Fruit fly (Drosophila melanogaster) whole organism, pupa: Measurements from ENCODE around the gene Gr61a.

Experiments
- CG10348 ChIP-seq: fragments of 200-800 bp; sonication (Bioruptor generic); IDR thresholded peaks from 2 replicates; pipeline ENCODE4 v1.3.6; 2022; ENCODE audit warnings: missing biosample characterization, missing genetic modification characterization
- CG12605 ChIP-seq: fragments of 200-800 bp; sonication (Bioruptor generic); IDR thresholded peaks from 2 replicates; pipeline ENCODE4 v1.3.6; 2022; ENCODE audit warnings: missing biosample characterization, missing genetic modification characterization
- CG13204 ChIP-seq: fragments of 200-800 bp; sonication (Bioruptor generic); optimal IDR thresholded peaks from 2 replicates; lab custom pipeline; 2018; ENCODE audit warnings: missing biosample characterization, mild to moderate bottlenecking, missing genetic modification characterization, moderate library complexity
- CG14655 ChIP-seq: fragments of 200-800 bp; sonication (Bioruptor generic); optimal IDR thresholded peaks from 3 replicates; lab custom pipeline; 2017; ENCODE audit warnings: mild to moderate bottlenecking, missing biosample characterization, missing genetic modification reagents, missing genetic modification characterization
- CG15710 ChIP-seq: fragments of 200-800 bp; sonication (Bioruptor generic); optimal IDR thresholded peaks from 2 replicates; lab custom pipeline; 2018; ENCODE audit warnings: missing biosample characterization, mild to moderate bottlenecking, missing genetic modification characterization, moderate library complexity
- CG17806 ChIP-seq: fragments of 200-800 bp; sonication (Bioruptor generic); optimal IDR thresholded peaks from 2 replicates; lab custom pipeline; 2018; ENCODE audit warnings: missing biosample characterization, mild to moderate bottlenecking, missing genetic modification characterization, moderate library complexity
- CG32121 ChIP-seq: fragments of 200-800 bp; sonication (Bioruptor generic); IDR thresholded peaks from 2 replicates; pipeline ENCODE4 v1.3.6; 2022; ENCODE audit warnings: missing biosample characterization, missing genetic modification characterization
- CG34367 ChIP-seq: fragments of 200-800 bp; sonication (Bioruptor generic); optimal IDR thresholded peaks from 2 replicates; lab custom pipeline; 2018; ENCODE audit warnings: missing biosample characterization, mild to moderate bottlenecking, missing genetic modification characterization
- CG4496 ChIP-seq: fragments of 200-800 bp; sonication (Bioruptor generic); IDR thresholded peaks from 3 replicates; pipeline ENCODE4 v1.3.6; 2022; ENCODE audit warnings: missing biosample characterization, missing genetic modification characterization
- CG8159 ChIP-seq: fragments of 200-800 bp; sonication (Bioruptor generic); optimal IDR thresholded peaks from 3 replicates; lab custom pipeline; 2018; ENCODE audit warnings: missing biosample characterization, mild to moderate bottlenecking, missing genetic modification characterization, moderate library complexity
- CG8301 ChIP-seq: fragments of 200-800 bp; sonication (Bioruptor generic); optimal IDR thresholded peaks from 2 replicates; lab custom pipeline; 2018; ENCODE audit warnings: missing biosample characterization, mild to moderate bottlenecking, missing genetic modification characterization
- CG9948 ChIP-seq: fragments of 200-800 bp; sonication (Bioruptor generic); optimal IDR thresholded peaks from 2 replicates; lab custom pipeline; 2018; ENCODE audit warnings: missing biosample characterization, mild to moderate bottlenecking, missing genetic modification characterization, moderate library complexity
- D1 ChIP-seq: fragments of 200-800 bp; sonication (Bioruptor generic); optimal IDR thresholded peaks from 2 replicates; lab custom pipeline; 2018; ENCODE audit warnings: missing biosample characterization, mild to moderate bottlenecking, missing genetic modification characterization, moderate library complexity
- EcR ChIP-seq: fragments of 200-800 bp; sonication (Bioruptor generic); optimal IDR thresholded peaks from 3 replicates; lab custom pipeline; 2019; ENCODE audit warnings: missing biosample characterization, missing genetic modification characterization, mild to moderate bottlenecking, moderate library complexity, missing genetic modification reagents
- Ets98B ChIP-seq: fragments of 200-800 bp; sonication (Bioruptor generic); IDR thresholded peaks from 2 replicates; pipeline ENCODE4 v1.3.6; 2022; ENCODE audit warnings: missing biosample characterization, missing genetic modification characterization
- Pif1A ChIP-seq: fragments of 200-800 bp; sonication (Bioruptor generic); optimal IDR thresholded peaks from 3 replicates; lab custom pipeline; 2016; ENCODE audit warnings: missing biosample characterization, missing genetic modification characterization
- Pif1B ChIP-seq: fragments of 200-800 bp; sonication (Bioruptor generic); optimal IDR thresholded peaks from 3 replicates; lab custom pipeline; 2016; ENCODE audit warnings: missing biosample characterization, missing genetic modification characterization
- Snoo ChIP-seq: fragments of 200-800 bp; sonication (Bioruptor generic); optimal IDR thresholded peaks from 3 replicates; lab custom pipeline; 2017; ENCODE audit warnings: missing biosample characterization, mild to moderate bottlenecking, missing genetic modification characterization, inconsistent platforms
- fd96Ca ChIP-seq: fragments of 200-800 bp; sonication (Bioruptor generic); IDR thresholded peaks from 3 replicates; pipeline ENCODE4 v1.3.6; 2022; ENCODE audit warnings: missing biosample characterization, missing genetic modification characterization
- gl ChIP-seq: fragments of 200-800 bp; sonication (Bioruptor generic); optimal IDR thresholded peaks from 2 replicates; lab custom pipeline; 2018; ENCODE audit warnings: missing biosample characterization, mild to moderate bottlenecking, missing genetic modification characterization
- rn ChIP-seq: fragments of 200-800 bp; sonication (Bioruptor generic); IDR thresholded peaks from 2 replicates; pipeline ENCODE4 v1.3.6; 2022; ENCODE audit warnings: missing biosample characterization, missing genetic modification characterization

The Gr61a gene

dm6 chr3L:804557-805260 is 36.5 kb upstream of the Gr61a start:
- TF ChIP-seq CG8301 (tag; lab: Kevin White, UChicago) = peak; percentile 4
- TF ChIP-seq Pif1B = no peak
- TF ChIP-seq CG34367 = peak; percentile 3
- peak; percentile 24; the same call in 2 of the 3 replicates for TF ChIP-seq CG4496 (GFP tag; lab: Robert Waterston, UW)
- TF ChIP-seq CG14655 (GFP tag; lab: Kevin White, UChicago) = peak; percentile 29
- TF ChIP-seq fd96Ca = no peak
- TF ChIP-seq CG32121 (GFP tag; lab: Robert Waterston, UW) = no peak
- TF ChIP-seq CG15710 (tag; lab: Kevin White, UChicago) = peak; percentile 34
- TF ChIP-seq CG17806 (tag; lab: Kevin White, UChicago) = peak; percentile 44
- TF ChIP-seq EcR = no peak
- no peak for TF ChIP-seq CG12605
- peak; percentile 61 for TF ChIP-seq CG8159 (tag; lab: Kevin White, UChicago)
- peak; percentile 36 for TF ChIP-seq CG9948 (tag; lab: Kevin White, UChicago)
- peak; percentile 42 for TF ChIP-seq Pif1A (GFP tag; lab: Kevin White, UChicago)
- no peak for TF ChIP-seq rn (GFP tag; lab: Robert Waterston, UW)
- TF ChIP-seq Ets98B (GFP tag; lab: Robert Waterston, UW) = no peak

dm6 chr3L:805642-806218 is 35.5 kb upstream of the Gr61a start:
- TF ChIP-seq D1 (tag; lab: Kevin White, UChicago) (no peak), CG8301 (tag; lab: Kevin White, UChicago) (peak; percentile 94), gl (tag; lab: Kevin White, UChicago) (peak; percentile 44), EcR (no peak), CG4496 (GFP tag; lab: Robert Waterston, UW) (peak; percentile 96), CG12605 (peak; percentile 94), Snoo (tag; lab: Kevin White, UChicago) (peak; percentile 46), fd96Ca (peak; percentile 92), Pif1B (peak; percentile 76), CG9948 (tag; lab: Kevin White, UChicago) (peak; percentile 77), CG10348 (no peak), CG17806 (tag; lab: Kevin White, UChicago) (peak; percentile 74), Ets98B (GFP tag; lab: Robert Waterston, UW) (peak; percentile 96), CG15710 (tag; lab: Kevin White, UChicago) (peak; percentile 56), CG32121 (GFP tag; lab: Robert Waterston, UW) (peak; percentile 94), CG8159 (tag; lab: Kevin White, UChicago) (peak; percentile 71), CG14655 (GFP tag; lab: Kevin White, UChicago) (peak; percentile 93), CG13204 (GFP tag; lab: Kevin White, UChicago) (peak; percentile 16), Pif1A (GFP tag; lab: Kevin White, UChicago) (peak; percentile 83), CG34367 (peak; percentile 66), rn (GFP tag; lab: Robert Waterston, UW) (peak; percentile 88)

- no peak for TF ChIP-seq CG12605
- TF ChIP-seq fd96Ca = no peak
- peak; percentile 39 for TF ChIP-seq CG8301 (tag; lab: Kevin White, UChicago)
- TF ChIP-seq CG14655 (GFP tag; lab: Kevin White, UChicago) = peak; percentile 54
- peak; percentile 58 for TF ChIP-seq CG8159 (tag; lab: Kevin White, UChicago)
- TF ChIP-seq CG9948 (tag; lab: Kevin White, UChicago) = peak; percentile 46
- no peak for TF ChIP-seq gl (tag; lab: Kevin White, UChicago)
- peak; percentile 41 for TF ChIP-seq CG15710 (tag; lab: Kevin White, UChicago)
- no peak for TF ChIP-seq D1 (tag; lab: Kevin White, UChicago)
- peak; percentile 49 for TF ChIP-seq CG17806 (tag; lab: Kevin White, UChicago)
- TF ChIP-seq Snoo (tag; lab: Kevin White, UChicago) = no peak
- no peak for TF ChIP-seq CG10348
These were observed 33.8 kb upstream of the Gr61a start for dm6 chr3L:807456-807855.

- TF ChIP-seq Pif1B (no peak), D1 (tag; lab: Kevin White, UChicago) (no peak), Ets98B (GFP tag; lab: Robert Waterston, UW) (no peak), gl (tag; lab: Kevin White, UChicago) (no peak), Pif1A (GFP tag; lab: Kevin White, UChicago) (no peak), CG13204 (GFP tag; lab: Kevin White, UChicago) (no peak), CG4496 (GFP tag; lab: Robert Waterston, UW) (no peak), rn (GFP tag; lab: Robert Waterston, UW) (no peak), CG9948 (tag; lab: Kevin White, UChicago) (no peak), CG8301 (tag; lab: Kevin White, UChicago) (no peak), EcR (no peak), fd96Ca (no peak), CG12605 (no peak), CG15710 (tag; lab: Kevin White, UChicago) (no peak), CG34367 (no peak), CG17806 (tag; lab: Kevin White, UChicago) (no peak)
These were observed 32.3 kb upstream of the Gr61a start for dm6 chr3L:808725-809537.

- no peak for TF ChIP-seq CG17806 (tag; lab: Kevin White, UChicago)
- TF ChIP-seq fd96Ca = no peak
- TF ChIP-seq gl (tag; lab: Kevin White, UChicago) = no peak
- TF ChIP-seq CG8301 (tag; lab: Kevin White, UChicago) = no peak
- no peak for TF ChIP-seq CG13204 (GFP tag; lab: Kevin White, UChicago)
- no peak for TF ChIP-seq CG14655 (GFP tag; lab: Kevin White, UChicago)
- no peak for TF ChIP-seq CG4496 (GFP tag; lab: Robert Waterston, UW)
These were observed 31.8 kb upstream of the Gr61a start for dm6 chr3L:809538-809805.
